Worm (Caenorhabditis elegans) whole organism, late embryonic: ENCODE measurements around the gene dss-1.

Experiments
- C08G9.2 ChIP-seq: sonication (generic microtip); optimal IDR thresholded peaks from 2 replicates; lab custom pipeline; 2016; ENCODE audit warnings: mild to moderate bottlenecking, missing genetic modification characterization, moderate library complexity, missing compliant biosample characterization
- C38D4.7 ChIP-seq: fragments of 200-800 bp; sonication (Bioruptor generic); optimal IDR thresholded peaks from 2 replicates; lab custom pipeline; 2018; ENCODE audit warnings: mild to moderate bottlenecking, missing genetic modification characterization, moderate library complexity, missing compliant biosample characterization
- K09A11.1 ChIP-seq: sonication (generic microtip); optimal IDR thresholded peaks from 2 replicates; lab custom pipeline; 2017; ENCODE audit warnings: antibody characterized with exemption, mild to moderate bottlenecking, missing genetic modification characterization, missing compliant biosample characterization; ENCODE audit not compliant: insufficient read depth
- T23F11.4 ChIP-seq: fragments of 200-800 bp; sonication (Bioruptor generic); optimal IDR thresholded peaks from 2 replicates; lab custom pipeline; 2018; ENCODE audit warnings: mild to moderate bottlenecking, missing genetic modification characterization, missing compliant biosample characterization
- ceh-24 ChIP-seq: sonication (generic microtip); optimal IDR thresholded peaks from 2 replicates; lab custom pipeline; 2016; ENCODE audit warnings: mild to moderate bottlenecking, missing genetic modification characterization, missing compliant biosample characterization
- ceh-30 ChIP-seq: fragments of 150-350 bp; optimal IDR thresholded peaks from 2 replicates; lab custom pipeline; 2014; ENCODE audit warnings: missing biosample characterization, missing genetic modification characterization
- ceh-34 ChIP-seq: sonication (generic microtip); optimal IDR thresholded peaks from 2 replicates; lab custom pipeline; 2016; ENCODE audit warnings: mild to moderate bottlenecking, missing genetic modification characterization, missing compliant biosample characterization
- ceh-45 ChIP-seq: fragments of 200-800 bp; sonication (Bioruptor generic); IDR thresholded peaks from 2 replicates; pipeline ENCODE4 v1.3.6; 2022; ENCODE audit warnings: missing genetic modification reagents, missing genetic modification characterization, missing compliant biosample characterization
- ceh-9 ChIP-seq: sonication (generic microtip); optimal IDR thresholded peaks from 2 replicates; lab custom pipeline; 2016; ENCODE audit warnings: mild to moderate bottlenecking, missing genetic modification characterization, inconsistent platforms, missing compliant biosample characterization
- hlh-13 ChIP-seq: fragments of 200-800 bp; sonication (Bioruptor generic); optimal IDR thresholded peaks from 2 replicates; lab custom pipeline; 2018; ENCODE audit warnings: mild to moderate bottlenecking, missing genetic modification characterization, missing compliant biosample characterization
- hlh-8 ChIP-seq: sonication (generic microtip); optimal IDR thresholded peaks from 2 replicates; lab custom pipeline; 2016; ENCODE audit warnings: missing genotype, missing genetic modification characterization, missing compliant biosample characterization
- madf-2 ChIP-seq: sonication (generic microtip); optimal IDR thresholded peaks from 2 replicates; lab custom pipeline; 2017; ENCODE audit warnings: missing genetic modification characterization, missing compliant biosample characterization
- nfya-1 ChIP-seq: sonication (generic microtip); optimal IDR thresholded peaks from 2 replicates; lab custom pipeline; 2017; ENCODE audit warnings: missing genetic modification characterization, mild to moderate bottlenecking, missing compliant biosample characterization, antibody characterized with exemption, moderate library complexity
- pros-1 ChIP-seq: fragments of 150-350 bp; optimal IDR thresholded peaks from 2 replicates; lab custom pipeline; 2014; ENCODE audit warnings: missing biosample characterization, missing genetic modification reagents, missing genetic modification characterization
- sox-2 ChIP-seq: fragments of 200-800 bp; sonication (Bioruptor generic); IDR thresholded peaks from 2 replicates; pipeline ENCODE4 v1.3.6; 2022; ENCODE audit warnings: missing genetic modification reagents, missing genetic modification characterization, missing compliant biosample characterization
- tbx-7 ChIP-seq: sonication (generic microtip); optimal IDR thresholded peaks from 2 replicates; lab custom pipeline; 2016; ENCODE audit warnings: missing genotype, missing genetic modification characterization, missing compliant biosample characterization
- unc-55 ChIP-seq: sonication (generic microtip); optimal IDR thresholded peaks from 2 replicates; lab custom pipeline; 2017; ENCODE audit warnings: missing biosample characterization, missing genetic modification reagents, missing genetic modification characterization

Gene dss-1

DNA sequence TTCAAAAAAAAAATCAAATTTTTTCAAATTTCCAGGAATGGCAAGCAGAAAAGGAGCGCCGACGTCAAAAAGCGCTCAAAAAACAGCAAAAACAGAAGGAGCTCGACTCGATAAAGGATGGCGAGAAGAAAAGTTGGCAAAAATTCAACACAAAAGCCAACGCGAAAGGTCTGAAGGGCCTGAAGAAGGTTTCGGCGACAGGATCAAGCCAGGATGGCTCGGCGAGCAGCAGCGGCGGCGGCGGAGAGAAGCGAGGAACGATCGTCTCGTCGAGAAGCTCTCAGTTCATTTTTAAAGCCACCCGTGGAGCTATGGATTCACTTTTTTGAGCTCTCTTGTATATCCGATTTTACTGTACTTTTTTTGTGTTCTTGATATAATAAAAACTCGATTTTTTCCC lies 51.3 kb downstream of the dss-1 start:
- TF ChIP-seq ceh-9 (tag; lab: Kevin White, UChicago) (no peak), K09A11.1 (tag; lab: Kevin White, UChicago) (no peak), hlh-13 (GFP tag; lab: Kevin White, UChicago) (no peak), C38D4.7 (GFP tag; lab: Kevin White, UChicago) (no peak), ceh-34 (tag; lab: Kevin White, UChicago) (no peak), unc-55 (GFP tag; lab: Kevin White, UChicago) (no peak), ceh-24 (tag; lab: Kevin White, UChicago) (no peak), hlh-8 (tag; lab: Kevin White, UChicago) (no peak), madf-2 (tag; lab: Kevin White, UChicago) (no peak), ceh-45 (GFP tag; lab: Robert Waterston, UW) (no peak), C08G9.2 (no peak), pros-1 (tag; lab: Kevin White, UChicago) (no peak), T23F11.4 (GFP tag; lab: Kevin White, UChicago) (no peak), sox-2 (GFP tag; lab: Robert Waterston, UW) (no peak), nfya-1 (no peak), tbx-7 (tag; lab: Kevin White, UChicago) (no peak), ceh-30 (no peak)
